Worm (Caenorhabditis elegans): ENCODE measurements around the gene srbc-78.

DNA sequence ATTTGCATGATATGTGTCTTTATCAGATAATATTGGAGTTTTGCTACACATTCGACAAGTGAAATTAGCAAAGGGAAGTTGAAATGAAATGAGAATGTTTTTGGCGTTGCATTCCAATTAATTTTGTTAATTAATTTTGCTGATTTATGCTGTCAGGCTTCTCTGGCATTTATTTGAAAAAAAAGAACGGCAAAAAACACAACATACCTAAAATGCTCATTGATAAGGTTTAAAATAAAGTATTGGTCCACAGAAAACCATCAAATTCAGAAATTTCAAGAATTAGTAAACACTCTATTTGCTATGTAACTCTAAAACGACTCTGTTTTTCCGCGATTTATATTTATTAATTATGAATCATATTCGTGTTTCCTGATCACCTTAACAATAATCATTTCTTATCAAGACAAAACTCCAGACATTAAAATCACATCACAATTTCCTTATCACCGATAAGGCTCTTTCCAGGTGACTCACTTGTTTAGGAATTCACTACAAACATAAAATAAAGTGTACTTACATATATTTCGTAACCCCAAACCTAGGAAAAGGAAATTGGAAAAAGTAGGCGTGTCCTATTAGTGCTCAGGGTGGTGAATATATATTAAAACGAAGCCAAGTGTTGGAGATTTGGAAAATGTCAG is 36.9 kb upstream of the srbc-78 start, which contains the start of the genes srh-166 and Y38H6C.24:
- TF ChIP-seq dao-5 (tag; optimal IDR thresholded peaks at IDR 0.05) (no peak), him-1 (tag; optimal IDR thresholded peaks at IDR 0.05) (no peak), W03F9.2 (tag; optimal IDR thresholded peaks at IDR 0.05) (no peak)

Data from whole organism, L4/young adult.